Worm (Caenorhabditis elegans): Measurements from ENCODE around the gene sto-6.

The sto-6 gene

DNA sequence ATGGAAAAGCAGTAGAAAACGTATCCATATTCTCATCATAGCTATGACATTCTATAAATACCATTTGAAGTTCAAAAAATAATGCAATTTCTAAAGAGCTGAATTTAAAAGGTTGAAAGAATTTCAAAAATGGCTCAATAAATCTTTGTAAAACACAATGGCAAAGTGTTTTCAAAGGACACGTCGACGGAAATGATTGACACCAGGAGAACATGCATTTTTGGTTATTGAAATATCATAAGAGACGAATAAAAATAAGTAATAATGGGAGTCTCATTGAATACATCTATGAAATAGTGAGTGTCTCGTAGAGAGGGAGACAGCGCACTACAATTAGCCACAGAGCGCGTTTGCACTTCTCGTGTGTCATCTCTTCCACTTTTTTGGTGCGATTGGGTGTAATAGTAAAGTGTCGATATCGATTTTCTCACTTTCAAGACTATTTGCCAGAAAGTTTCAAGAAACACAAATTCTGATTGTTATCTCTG lies 24.4 kb downstream of the sto-6 start, which contains the start of gene T04F8.2:
TSS of gene T04F8.2 (minus strand) at position 51 of the 488 bp plus-strand sequence.
- TF ChIP-seq unc-62 (GFP tag; optimal IDR thresholded peaks at IDR 0.05): peak; percentile 8
- peak; percentile 56 for TF ChIP-seq nhr-28 (tag; optimal IDR thresholded peaks at IDR 0.05)
- TF ChIP-seq ceh-83 (GFP tag; optimal IDR thresholded peaks at IDR 0.05): peak; percentile 22
- TF ChIP-seq lin-13 (tag; optimal IDR thresholded peaks at IDR 0.05): peak; percentile 47
- TF ChIP-seq ceh-39 (tag; optimal IDR thresholded peaks at IDR 0.05): peak; percentile 60
- no peak for TF ChIP-seq nhr-76 (tag; optimal IDR thresholded peaks at IDR 0.05)
- TF ChIP-seq mep-1 (tag; optimal IDR thresholded peaks at IDR 0.05): peak; percentile 64
- peak; percentile 63 for TF ChIP-seq pha-4 (tag; optimal IDR thresholded peaks at IDR 0.05)
- peak; percentile 24 for TF ChIP-seq sptf-1 (tag; optimal IDR thresholded peaks at IDR 0.05)
- no peak for TF ChIP-seq nhr-12 (tag; optimal IDR thresholded peaks at IDR 0.05)
- TF ChIP-seq unc-120 (tag; optimal IDR thresholded peaks at IDR 0.05; ENCODE audit: poor library complexity, severe bottlenecking): peak; percentile 78
- TF ChIP-seq ces-1 (GFP tag; optimal IDR thresholded peaks at IDR 0.05): peak; percentile 53
- peak; percentile 28 for TF ChIP-seq hlh-1 (tag; optimal IDR thresholded peaks at IDR 0.05)
- TF ChIP-seq cnd-1 (tag; optimal IDR thresholded peaks at IDR 0.05): no peak

DNA sequence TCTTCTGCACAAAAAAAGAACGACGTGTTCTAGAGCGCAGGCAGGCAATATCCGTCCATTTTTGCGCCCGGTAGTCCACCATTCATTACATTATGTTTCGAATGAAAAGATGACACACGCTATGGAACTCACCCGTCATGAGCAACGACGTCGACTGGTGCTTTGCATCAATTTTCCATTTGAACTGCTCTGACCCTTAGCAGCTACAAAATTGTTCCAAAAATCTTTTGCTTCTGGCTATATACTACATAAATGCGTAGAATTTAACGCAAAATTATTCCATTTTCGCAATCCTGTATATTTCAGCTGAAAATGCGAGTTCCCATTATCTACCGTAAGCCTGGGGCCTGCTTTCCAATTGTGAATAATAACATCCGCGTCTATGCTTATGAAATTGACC lies 26.1 kb downstream of the sto-6 start, which contains the start of gene T04F8.3:
TSS of gene T04F8.3 (plus strand) at position 301 of the 400 bp plus-strand sequence.
- TF ChIP-seq lsy-2 (tag; optimal IDR thresholded peaks at IDR 0.05) (no peak), snpc-4 (tag; optimal IDR thresholded peaks at IDR 0.05) (no peak), blmp-1 (tag; optimal IDR thresholded peaks at IDR 0.05) (no peak), M03D4.4 (tag; optimal IDR thresholded peaks at IDR 0.05) (no peak)

DNA sequence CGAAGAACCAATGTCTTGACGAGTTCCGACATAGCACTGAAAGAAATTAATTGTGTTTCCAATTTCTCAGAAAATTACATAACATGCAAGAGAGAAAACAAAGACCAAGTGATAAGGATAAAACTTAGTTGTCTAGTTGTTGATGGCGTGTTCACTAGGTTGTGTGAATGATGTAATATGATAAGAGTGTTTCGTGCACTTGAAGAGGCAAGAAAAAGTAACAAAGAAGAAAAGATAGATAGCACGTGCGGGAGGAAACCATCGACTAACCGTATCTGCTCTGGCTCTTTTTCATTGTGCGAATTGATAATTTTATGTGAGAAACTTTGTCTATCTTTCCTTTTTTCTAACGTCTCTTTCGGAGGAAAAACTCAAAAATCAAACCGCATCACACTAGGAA lies 29.4 kb downstream of the sto-6 start, which contains the start of gene sfxn-1.5:
TSS of gene sfxn-1.5 (minus strand) at position 36 of the 400 bp plus-strand sequence.
- TF ChIP-seq bed-3 (GFP tag; optimal IDR thresholded peaks at IDR 0.05): no peak
- TF ChIP-seq cnd-1 (tag; optimal IDR thresholded peaks at IDR 0.05): no peak
- no peak for TF ChIP-seq nhr-28 (tag; optimal IDR thresholded peaks at IDR 0.05)
- TF ChIP-seq M03D4.4 (tag; optimal IDR thresholded peaks at IDR 0.05): no peak
- TF ChIP-seq unc-62 (GFP tag; optimal IDR thresholded peaks at IDR 0.05): no peak
- no peak for TF ChIP-seq unc-39 (tag; optimal IDR thresholded peaks at IDR 0.05)
- TF ChIP-seq elt-1 (tag; optimal IDR thresholded peaks at IDR 0.05; ENCODE audit: borderline replicate concordance, insufficient read depth): no peak
- no peak for TF ChIP-seq sem-2 (GFP tag; optimal IDR thresholded peaks at IDR 0.05)
- TF ChIP-seq drap-1 (GFP tag; optimal IDR thresholded peaks at IDR 0.05): no peak
- no peak for TF ChIP-seq sptf-1 (tag; optimal IDR thresholded peaks at IDR 0.05)
- no peak for TF ChIP-seq zip-8 (tag; optimal IDR thresholded peaks at IDR 0.05)
- TF ChIP-seq nhr-2 (tag; optimal IDR thresholded peaks at IDR 0.05): no peak
- no peak for TF ChIP-seq ceh-83 (GFP tag; optimal IDR thresholded peaks at IDR 0.05)
- TF ChIP-seq elt-3 (tag; optimal IDR thresholded peaks at IDR 0.05): no peak

DNA sequence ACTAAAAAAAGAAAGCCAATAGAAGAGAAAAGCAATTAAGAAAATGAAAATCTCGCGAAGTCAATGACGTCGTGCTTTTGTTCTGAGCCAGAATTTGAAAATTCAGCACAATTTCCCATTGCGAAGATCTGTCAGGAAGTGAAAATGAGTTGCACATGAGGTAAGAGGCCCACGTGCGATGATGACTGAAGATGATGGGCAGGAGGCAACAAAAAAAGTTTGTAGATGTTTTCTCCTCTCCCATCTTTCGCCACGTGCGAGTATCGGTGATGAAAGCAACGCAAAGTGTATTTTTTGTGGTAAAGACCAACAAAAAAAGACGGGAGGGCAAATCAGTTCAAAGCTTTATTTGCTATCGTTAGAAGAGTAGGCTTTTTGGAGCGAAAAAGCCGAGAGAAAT lies 29.9 kb downstream of the sto-6 start:
- no peak for TF ChIP-seq lsy-2 (tag; optimal IDR thresholded peaks at IDR 0.05)
- no peak for TF ChIP-seq elt-1 (tag; optimal IDR thresholded peaks at IDR 0.05; ENCODE audit: borderline replicate concordance, insufficient read depth)
- no peak for TF ChIP-seq ztf-11 (tag; optimal IDR thresholded peaks at IDR 0.05)
- no peak for TF ChIP-seq zip-8 (tag; optimal IDR thresholded peaks at IDR 0.05)
- TF ChIP-seq flh-1 (GFP tag; optimal IDR thresholded peaks at IDR 0.05): no peak

DNA sequence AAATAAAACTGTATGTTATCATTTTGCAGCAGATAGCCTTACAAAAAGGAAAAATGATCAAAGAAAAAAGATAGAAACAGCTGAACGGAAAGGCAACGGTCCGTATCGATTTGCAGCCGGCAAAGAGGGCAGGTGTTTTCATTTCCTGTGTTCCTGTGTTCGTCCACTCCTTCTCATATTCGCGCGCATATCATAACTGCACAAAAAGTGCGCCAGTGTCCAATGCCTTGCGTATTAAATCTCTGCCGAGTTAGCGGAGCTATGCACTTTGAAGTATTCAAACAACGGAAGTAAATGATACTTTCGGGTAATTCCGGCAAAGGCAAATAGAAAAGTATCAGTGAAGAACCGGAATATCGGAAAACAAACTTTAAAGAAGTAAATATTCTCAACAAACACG lies 30.4 kb downstream of the sto-6 start:
- TF ChIP-seq mep-1 (tag; optimal IDR thresholded peaks at IDR 0.05) (peak; percentile 70), sptf-1 (tag; optimal IDR thresholded peaks at IDR 0.05) (no peak), lin-32 (GFP tag; optimal IDR thresholded peaks at IDR 0.05) (peak; percentile 22), zip-8 (tag; optimal IDR thresholded peaks at IDR 0.05) (no peak), M03D4.4 (tag; optimal IDR thresholded peaks at IDR 0.05) (peak; percentile 60), lin-13 (tag; optimal IDR thresholded peaks at IDR 0.05) (peak; percentile 72), cnd-1 (tag; optimal IDR thresholded peaks at IDR 0.05) (peak; percentile 55), ceh-39 (tag; optimal IDR thresholded peaks at IDR 0.05) (peak; percentile 46), drap-1 (GFP tag; optimal IDR thresholded peaks at IDR 0.05) (peak; percentile 7)

DNA sequence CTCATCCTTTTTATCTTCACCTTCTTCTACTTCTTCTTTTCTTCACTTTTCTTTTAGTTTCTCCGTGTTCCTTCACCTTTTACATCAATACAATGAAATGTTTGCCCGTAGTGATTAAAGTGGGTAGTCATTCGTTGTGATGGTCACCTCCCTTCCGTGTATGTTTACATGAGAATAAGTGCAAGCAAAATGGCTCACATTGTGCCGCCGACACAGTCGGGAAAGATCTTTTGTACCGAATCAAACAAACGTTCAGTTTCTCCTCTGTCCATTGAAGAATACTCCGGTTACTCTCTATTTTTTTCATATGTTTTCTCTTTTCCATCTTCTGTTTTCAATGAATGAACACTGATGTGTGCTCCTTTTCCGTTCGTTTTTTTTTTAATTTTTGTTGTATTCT lies 32.0 kb downstream of the sto-6 start:
- TF ChIP-seq pha-4 (tag; optimal IDR thresholded peaks at IDR 0.05) (peak; percentile 43), snpc-4 (tag; optimal IDR thresholded peaks at IDR 0.05) (no peak)
